Fruit fly (Drosophila melanogaster) whole organism: ENCODE results near the gene bcd.

Experiments used
- Dll ChIP-seq: fragments of >200 bp; optimal IDR thresholded peaks from 2 replicates; lab custom pipeline; 2017
- EcR ChIP-seq, 2 experiments: fragments of >200 bp; optimal IDR thresholded peaks; 2 replicates each; lab custom pipeline; 2017; ENCODE audit warnings: missing biosample characterization in 2 of 2, missing genetic modification characterization in 2 of 2, missing genetic modification reagents in 2 of 2
- psq ChIP-seq: fragments of >200 bp; optimal IDR thresholded peaks from 2 replicates; lab custom pipeline; 2017
- usp ChIP-seq: fragments of >200 bp; optimal IDR thresholded peaks from 2 replicates; lab custom pipeline; 2017; ENCODE audit warnings: missing biosample characterization, missing genetic modification characterization, mixed read lengths

DNA sequence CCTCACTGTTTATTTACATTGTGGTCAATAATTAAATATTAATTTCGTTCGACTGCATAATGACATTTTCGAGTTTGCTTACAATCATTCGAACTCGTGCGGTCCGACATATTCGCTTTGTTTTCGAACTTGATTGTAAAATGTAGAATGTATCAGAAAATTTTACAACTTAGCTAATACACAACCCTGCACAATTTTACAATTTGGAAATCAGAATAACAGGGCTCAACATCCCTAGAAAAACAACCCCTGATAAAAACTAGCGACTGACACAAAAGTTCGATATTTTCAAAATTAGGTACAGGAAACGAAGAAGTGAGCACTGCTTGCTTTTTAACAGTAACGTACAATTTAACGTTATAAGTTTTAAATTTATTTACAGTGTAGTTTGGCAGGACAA is 47.4 kb upstream of the bcd start:
- TF ChIP-seq psq (lab: Kevin White, UChicago) (no peak), Dll (lab: Kevin White, UChicago) (no peak), usp (GFP tag; lab: Kevin White, UChicago) (no peak), EcR (GFP tag; optimal IDR thresholded peaks at IDR 0.05; lab: Kevin White, UChicago) (no peak)
